Fruit fly (Drosophila melanogaster): ENCODE measurements around the gene hoe2.

hoe2 gene

dm6 chr2L:4905365-4906280 lies 30.6 kb downstream of the hoe2 start:
- TF ChIP-seq chinmo (GFP tag; IDR thresholded peaks at IDR 0.05; ENCODE audit: partially characterized antibody) (peak; percentile 72; the same call in 2 of the 4 replicates), CG14441 (GFP tag; IDR thresholded peaks at IDR 0.05) (peak; percentile 7; the same call in 1 of the 2 replicates), CG6175 (GFP tag; IDR thresholded peaks at IDR 0.05) (0 out of 3 replicates have a peak, but pooled peaks have one; percentile 24), CG42726 (GFP tag; IDR thresholded peaks at IDR 0.05; ENCODE audit: partially characterized antibody) (0 out of 2 replicates have a peak, but pooled peaks have one; percentile 42), sqz (GFP tag; optimal IDR thresholded peaks at IDR 0.05) (peak; percentile 80), Blimp-1 (GFP tag; optimal IDR thresholded peaks at IDR 0.05) (peak; percentile 34), CG3163 (GFP tag; optimal IDR thresholded peaks at IDR 0.05) (no peak), Atf6 (GFP tag; IDR thresholded peaks at IDR 0.05) (peak; percentile 41; the same call in 1 of the 2 replicates), CG12769 (tag; optimal IDR thresholded peaks at IDR 0.05) (peak; percentile 6), CG7963 (GFP tag; IDR thresholded peaks at IDR 0.05; ENCODE audit: partially characterized antibody) (no peak), ftz-f1 (GFP tag; optimal IDR thresholded peaks at IDR 0.05) (peak; percentile 62), sd (tag; optimal IDR thresholded peaks at IDR 0.05) (peak; percentile 98), CG13624 (GFP tag; optimal IDR thresholded peaks at IDR 0.05) (no peak)

- TF ChIP-seq amos (GFP tag; IDR thresholded peaks at IDR 0.05; ENCODE audit: partially characterized antibody) (peak; percentile 68), CG15073 (GFP tag; optimal IDR thresholded peaks at IDR 0.05) (no peak), CG16813 (GFP tag; IDR thresholded peaks at IDR 0.05; ENCODE audit: partially characterized antibody) (peak; percentile 52; the same call in 1 of the 3 replicates), CG17568 (GFP tag; optimal IDR thresholded peaks at IDR 0.05) (no peak), Lhr (GFP tag; optimal IDR thresholded peaks at IDR 0.05) (no peak), CTCF (GFP tag; optimal IDR thresholded peaks at IDR 0.05) (peak; percentile 27), CG2678 (tag; optimal IDR thresholded peaks at IDR 0.05) (no peak), CG8924 (tag; optimal IDR thresholded peaks at IDR 0.05) (no peak), Bgb (GFP tag; IDR thresholded peaks at IDR 0.05; ENCODE audit: partially characterized antibody) (peak; percentile 64)
Measured at dm6 chr2L:4903838-4904237, 32.4 kb downstream of the hoe2 start.

- TF ChIP-seq br (optimal IDR thresholded peaks at IDR 0.05): no peak
- peak; percentile 52; the same call in 1 of the 4 replicates for TF ChIP-seq chinmo (GFP tag; IDR thresholded peaks at IDR 0.05; ENCODE audit: partially characterized antibody)
- no peak for TF ChIP-seq CG10979 (tag; optimal IDR thresholded peaks at IDR 0.05)
- TF ChIP-seq Med (GFP tag): peak; percentile 86
- TF ChIP-seq exex (tag; optimal IDR thresholded peaks at IDR 0.05): peak; percentile 66
- TF ChIP-seq Dref (GFP tag; IDR thresholded peaks at IDR 0.05): no peak
- TF ChIP-seq croc (GFP tag; conservative IDR thresholded peaks at IDR 0.05): no peak
- TF ChIP-seq CG3065 (GFP tag; optimal IDR thresholded peaks at IDR 0.05): no peak
- TF ChIP-seq CG18619 (GFP tag; optimal IDR thresholded peaks at IDR 0.05): no peak
- TF ChIP-seq CG13894 (tag; optimal IDR thresholded peaks at IDR 0.05): peak; percentile 99
- TF ChIP-seq CG12299 (tag; optimal IDR thresholded peaks at IDR 0.05): no peak
- no peak for TF ChIP-seq bab2 (GFP tag; optimal IDR thresholded peaks at IDR 0.05)
- no peak for TF ChIP-seq Doc2 (GFP tag; IDR thresholded peaks at IDR 0.05)
- TF ChIP-seq Ets97D (GFP tag; optimal IDR thresholded peaks at IDR 0.05): no peak
- TF ChIP-seq ind (GFP tag; optimal IDR thresholded peaks at IDR 0.05): no peak
- TF ChIP-seq al (GFP tag; IDR thresholded peaks at IDR 0.05): no peak
- TF ChIP-seq Sox102F (GFP tag; optimal IDR thresholded peaks at IDR 0.05): no peak
- TF ChIP-seq sd (tag; optimal IDR thresholded peaks at IDR 0.05): peak; percentile 50
- TF ChIP-seq CG17612 (GFP tag; IDR thresholded peaks at IDR 0.05): no peak
- TF ChIP-seq CG7963 (GFP tag; IDR thresholded peaks at IDR 0.05; ENCODE audit: partially characterized antibody): no peak
- no peak for TF ChIP-seq vfl (GFP tag; optimal IDR thresholded peaks at IDR 0.05)
- peak; percentile 87 for TF ChIP-seq vvl (GFP tag; IDR thresholded peaks at IDR 0.05)
- peak; percentile 15; the same call in 1 of the 2 replicates for TF ChIP-seq rib (GFP tag; IDR thresholded peaks at IDR 0.05)
- no peak for TF ChIP-seq pita (GFP tag; optimal IDR thresholded peaks at IDR 0.05)
- TF ChIP-seq Six4 (GFP tag; optimal IDR thresholded peaks at IDR 0.05): no peak
Measured at dm6 chr2L:4899599-4900559, 36.4 kb downstream of the hoe2 start.

All from whole organism, embryonic.